Worm (Caenorhabditis elegans) whole organism, L4/young adult: ENCODE measurements around the gene Y69A2AR.32.

Source experiments
- W03F9.2 ChIP-seq: fragments of 150-350 bp; optimal IDR thresholded peaks from 2 replicates; lab custom pipeline; 2014; ENCODE audit warnings: missing biosample characterization, missing genetic modification characterization
- dao-5 ChIP-seq: sonication (generic microtip); optimal IDR thresholded peaks from 2 replicates; lab custom pipeline; 2016; ENCODE audit warnings: missing genotype, missing genetic modification characterization, moderate library complexity, missing compliant biosample characterization

- TF ChIP-seq W03F9.2 (tag; lab: Kevin White, UChicago), result no peak
- no peak for TF ChIP-seq dao-5 (tag; lab: Kevin White, UChicago)
These were observed 3.6 kb downstream of the Y69A2AR.32 start, which contains the start of gene daao-1 for ce11 chrIV:2613754-2614244.
